Worm (Caenorhabditis elegans): ENCODE data around the gene unc-18.
A peak's percentile ranks its signal among the peaks of the same experiment; 100 is the strongest.

unc-18 gene

DNA sequence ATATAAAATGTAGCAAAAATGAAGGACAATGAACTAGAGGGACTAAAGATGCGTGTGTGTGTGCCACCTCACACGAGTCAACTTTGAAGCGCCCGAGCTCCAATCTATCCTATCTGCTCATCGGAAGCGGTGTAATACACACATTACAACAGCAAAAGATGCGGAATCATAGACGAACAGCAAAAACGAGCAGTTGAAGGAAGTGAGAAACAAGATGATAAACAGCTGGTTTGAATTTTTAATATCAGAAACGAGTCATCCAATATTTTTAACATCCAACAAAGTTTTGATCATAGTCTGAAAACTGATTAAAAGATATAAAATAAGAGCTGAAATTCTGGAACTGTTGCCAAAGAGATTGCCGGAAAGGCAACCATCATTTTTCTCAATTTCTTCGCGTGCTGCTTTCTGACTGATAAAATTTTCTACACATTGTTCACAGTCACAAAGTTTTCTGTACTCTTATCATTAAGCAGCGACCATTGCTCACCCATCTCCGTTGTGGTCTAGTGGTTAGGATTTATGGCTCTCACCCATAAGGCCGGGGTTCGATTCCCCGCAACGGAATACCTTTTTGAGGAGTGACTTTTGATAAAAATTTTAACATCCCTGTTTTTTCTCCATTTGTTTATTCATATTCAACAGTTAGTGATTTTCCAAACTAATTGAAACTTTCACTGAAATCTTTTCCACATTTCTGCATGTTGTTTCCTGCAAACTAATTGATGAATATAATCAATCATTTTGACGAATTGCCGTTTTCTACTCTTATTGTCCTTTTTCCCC, 2.0 kb upstream of the unc-18 start, which contains the start of gene stn-2 (continued):
- TF ChIP-seq dve-1 (tag; optimal IDR thresholded peaks at IDR 0.05; ENCODE audit: insufficient read depth) (peak; percentile 38), dmd-6 (GFP tag; IDR thresholded peaks at IDR 0.05) (peak; percentile 48), arid-1 (GFP tag; conservative IDR thresholded peaks at IDR 0.05) (peak; percentile 75), F49E8.2 (tag; optimal IDR thresholded peaks at IDR 0.05; ENCODE audit: borderline replicate concordance) (no peak), F26F4.8 (GFP tag; conservative IDR thresholded peaks at IDR 0.05) (0 out of 2 replicates have a peak, but pooled peaks have one; percentile 6), ceh-82 (tag; optimal IDR thresholded peaks at IDR 0.05) (no peak), hlh-11 (tag; optimal IDR thresholded peaks at IDR 0.05) (peak; percentile 26), F37D6.2 (tag; optimal IDR thresholded peaks at IDR 0.05) (no peak), ceh-44 (GFP tag; IDR thresholded peaks at IDR 0.05) (no peak), nhr-41 (GFP tag; IDR thresholded peaks at IDR 0.05) (peak; percentile 52; the same call in 1 of the 2 replicates), nhr-48 (tag; optimal IDR thresholded peaks at IDR 0.05) (peak; percentile 8), nhr-42 (GFP tag; IDR thresholded peaks at IDR 0.05) (no peak), tra-1 (GFP tag; IDR thresholded peaks at IDR 0.05) (0 out of 2 replicates have a peak, but pooled peaks have one; percentile 17), gei-8 (GFP tag; optimal IDR thresholded peaks at IDR 0.05) (peak; percentile 33), zip-11 (GFP tag; IDR thresholded peaks at IDR 0.05) (no peak), hlh-30 (tag; optimal IDR thresholded peaks at IDR 0.05; ENCODE audit: insufficient read depth) (no peak), nhr-11 (tag; optimal IDR thresholded peaks at IDR 0.05) (no peak), nhr-28 (tag; optimal IDR thresholded peaks at IDR 0.05) (peak; percentile 7), fos-1 (tag; optimal IDR thresholded peaks at IDR 0.05) (no peak), php-3 (GFP tag; IDR thresholded peaks at IDR 0.05) (peak; percentile 24; the same call in 1 of the 2 replicates), T26A8.4 (GFP tag; IDR thresholded peaks at IDR 0.05) (0 out of 2 replicates have a peak, but pooled peaks have one; percentile 37), Y75B8A.6 (GFP tag; IDR thresholded peaks at IDR 0.05) (no peak), unc-130 (GFP tag; optimal IDR thresholded peaks at IDR 0.05) (no peak)

ce11 chrX:7689119-7689518, 6.4 kb downstream of the unc-18 start, which contains the start of gene clik-2:
Gene clik-2, minus strand, starts transcription at chrX:7689219.
- TF ChIP-seq fos-1 (tag; optimal IDR thresholded peaks at IDR 0.05) (no peak), dmd-9 (GFP tag; IDR thresholded peaks at IDR 0.05) (no peak), nhr-6 (tag; optimal IDR thresholded peaks at IDR 0.05) (no peak), pha-4 (GFP tag; IDR thresholded peaks at IDR 0.05) (no peak), pha-4 (tag; optimal IDR thresholded peaks at IDR 0.05) (no peak), dve-1 (tag; optimal IDR thresholded peaks at IDR 0.05; ENCODE audit: insufficient read depth) (no peak), vab-7 (GFP tag; IDR thresholded peaks at IDR 0.05) (no peak), nhr-25 (tag; optimal IDR thresholded peaks at IDR 0.05; ENCODE audit: borderline replicate concordance, insufficient read depth) (no peak), zfp-3 (GFP tag; conservative IDR thresholded peaks at IDR 0.05) (no peak), nhr-76 (tag; optimal IDR thresholded peaks at IDR 0.05) (no peak), arid-1 (GFP tag; conservative IDR thresholded peaks at IDR 0.05) (no peak), daf-16 (GFP tag; optimal IDR thresholded peaks at IDR 0.05) (no peak), daf-16 (tag; optimal IDR thresholded peaks at IDR 0.05) (no peak), unc-39 (tag; optimal IDR thresholded peaks at IDR 0.05) (no peak), nhr-77 (tag; optimal IDR thresholded peaks at IDR 0.05) (no peak)

DNA sequence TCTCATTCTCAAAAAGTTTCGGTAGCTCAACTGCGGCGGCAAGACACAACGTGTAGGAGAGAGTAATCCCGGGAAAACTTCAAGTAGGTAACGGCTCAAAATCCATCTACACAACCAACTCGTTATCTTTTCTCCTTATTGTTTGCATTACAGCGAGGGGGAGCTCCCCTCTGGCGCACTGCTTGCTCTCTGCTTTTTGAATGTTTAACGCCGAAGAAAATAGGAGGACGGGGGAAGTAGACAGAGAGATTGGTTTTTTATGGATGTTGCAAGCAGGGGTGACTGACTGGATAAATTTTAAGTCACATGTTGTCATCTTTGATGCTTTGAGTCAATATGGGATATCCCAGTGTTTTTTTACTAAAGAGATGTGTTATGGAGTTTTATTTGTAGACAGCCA, 6.9 kb downstream of the unc-18 start:
- TF ChIP-seq unc-62 (GFP tag; optimal IDR thresholded peaks at IDR 0.05 in 1 of 2) = peak in 1 of 2 experiments; percentile 71
- no peak for TF ChIP-seq unc-62 (tag; optimal IDR thresholded peaks at IDR 0.05)
- no peak for TF ChIP-seq gei-8 (GFP tag; optimal IDR thresholded peaks at IDR 0.05)
- no peak for TF ChIP-seq attf-4 (tag; optimal IDR thresholded peaks at IDR 0.05)
- TF ChIP-seq ztf-7 (tag; optimal IDR thresholded peaks at IDR 0.05) = no peak
- peak; percentile 48 for TF ChIP-seq aha-1 (tag)
